Fruit fly (Drosophila melanogaster): Measurements from ENCODE around the gene CG2211.

Gene CG2211

DNA sequence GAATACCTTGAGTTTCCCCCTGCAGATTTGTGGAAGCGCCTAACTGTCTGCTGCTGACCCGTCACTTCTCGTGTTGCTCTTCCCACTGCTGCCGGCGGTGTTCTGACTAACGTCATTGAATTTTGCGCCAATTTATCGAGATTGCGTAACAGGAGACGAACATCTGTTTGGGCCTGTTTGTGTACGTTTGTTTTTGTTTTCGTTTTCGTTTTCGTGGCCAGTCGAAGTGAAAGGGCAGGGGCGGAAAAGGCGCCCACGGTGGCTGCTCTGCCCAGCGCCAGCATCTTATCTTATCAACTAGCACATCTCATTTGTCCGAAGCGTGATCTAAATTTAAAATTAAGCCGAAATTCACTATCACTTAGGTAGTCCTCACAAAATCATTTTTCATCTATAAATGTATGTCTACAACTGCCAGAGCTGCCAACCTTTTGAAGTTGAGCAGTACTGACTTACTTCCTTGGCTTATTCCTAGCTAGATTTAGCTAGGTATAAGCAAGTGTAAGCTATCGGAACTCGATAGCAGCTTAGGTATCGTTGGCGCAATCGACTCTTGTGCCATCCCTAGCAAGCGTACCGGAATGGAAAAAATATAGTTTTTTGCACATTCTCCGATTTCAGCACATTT lies 28.0 kb downstream of the CG2211 start, which contains the start of the genes Ctr9 and Nt5a (continued):
- TF ChIP-seq HmgD (GFP tag; optimal IDR thresholded peaks at IDR 0.05) (peak; percentile 41), dimm (GFP tag; IDR thresholded peaks at IDR 0.05) (no peak), Drgx (GFP tag; IDR thresholded peaks at IDR 0.05) (no peak), grau (tag; optimal IDR thresholded peaks at IDR 0.05) (peak; percentile 58), CG1024 (GFP tag; IDR thresholded peaks at IDR 0.05) (no peak), odd (GFP tag; optimal IDR thresholded peaks at IDR 0.05) (no peak), sna (GFP tag; IDR thresholded peaks at IDR 0.05; ENCODE audit: partially characterized antibody) (peak; percentile 64; the same call in 1 of the 2 replicates), Gsc (GFP tag; IDR thresholded peaks at IDR 0.05) (no peak), Myb (GFP tag; optimal IDR thresholded peaks at IDR 0.05) (peak; percentile 72), CG10959 (GFP tag; IDR thresholded peaks at IDR 0.05) (no peak), her (GFP tag; optimal IDR thresholded peaks at IDR 0.05) (peak; percentile 74), mld (GFP tag; IDR thresholded peaks at IDR 0.05; ENCODE audit: partially characterized antibody) (peak; percentile 10; the same call in 1 of the 3 replicates), fd102C (GFP tag; optimal IDR thresholded peaks at IDR 0.05) (no peak), bowl (GFP tag; IDR thresholded peaks at IDR 0.05) (no peak), Deaf1 (tag; optimal IDR thresholded peaks at IDR 0.05) (no peak), Ets97D (GFP tag; optimal IDR thresholded peaks at IDR 0.05) (peak; percentile 86), CG11247 (GFP tag; IDR thresholded peaks at IDR 0.05) (peak; percentile 67; the same call in 1 of the 2 replicates), btn (GFP tag; optimal IDR thresholded peaks at IDR 0.05) (no peak), h (optimal IDR thresholded peaks at IDR 0.05) (no peak), CG10462 (GFP tag; optimal IDR thresholded peaks at IDR 0.05) (no peak), ERR (GFP tag; optimal IDR thresholded peaks at IDR 0.05) (peak; percentile 68), maf-S (GFP tag; optimal IDR thresholded peaks at IDR 0.05) (peak; percentile 45), BtbVII (GFP tag; optimal IDR thresholded peaks at IDR 0.05) (no peak), CG11504 (tag; optimal IDR thresholded peaks at IDR 0.05) (no peak), onecut (GFP tag; IDR thresholded peaks at IDR 0.05) (no peak), ftz-f1 (GFP tag; optimal IDR thresholded peaks at IDR 0.05) (peak; percentile 33), CG32532 (GFP tag; IDR thresholded peaks at IDR 0.05) (peak; percentile 65), Dek (tag; optimal IDR thresholded peaks at IDR 0.05) (no peak), Xrp1 (GFP tag; IDR thresholded peaks at IDR 0.05) (no peak), CG42726 (GFP tag; IDR thresholded peaks at IDR 0.05; ENCODE audit: partially characterized antibody) (peak; percentile 16; the same call in 1 of the 2 replicates), da (GFP tag; optimal IDR thresholded peaks at IDR 0.05) (peak; percentile 28), usp (GFP tag; optimal IDR thresholded peaks at IDR 0.05) (no peak), run (tag; optimal IDR thresholded peaks at IDR 0.05) (no peak), CG3163 (GFP tag; optimal IDR thresholded peaks at IDR 0.05) (peak; percentile 50), CG6854 (GFP tag; optimal IDR thresholded peaks at IDR 0.05) (no peak), CG10274 (GFP tag; optimal IDR thresholded peaks at IDR 0.05) (no peak), CG9215 (GFP tag; IDR thresholded peaks at IDR 0.05) (peak; percentile 44), HLH4C (GFP tag; IDR thresholded peaks at IDR 0.05; ENCODE audit: partially characterized antibody) (peak; percentile 72), CG4707 (GFP tag; optimal IDR thresholded peaks at IDR 0.05) (no peak), CG15269 (tag; optimal IDR thresholded peaks at IDR 0.05) (no peak), CG15696 (tag; optimal IDR thresholded peaks at IDR 0.05) (no peak), CG17568 (GFP tag; optimal IDR thresholded peaks at IDR 0.05) (no peak), CG6272 (GFP tag; IDR thresholded peaks at IDR 0.05) (peak; percentile 62), CG3726 (GFP tag; IDR thresholded peaks at IDR 0.05) (no peak), Hand (GFP tag; optimal IDR thresholded peaks at IDR 0.05) (no peak), CG11398 (GFP tag; optimal IDR thresholded peaks at IDR 0.05) (peak; percentile 45), CG12391 (tag; optimal IDR thresholded peaks at IDR 0.05) (peak; percentile 61), jigr1 (GFP tag; IDR thresholded peaks at IDR 0.05) (no peak), D (optimal IDR thresholded peaks at IDR 0.05) (no peak), D (GFP tag; optimal IDR thresholded peaks at IDR 0.05) (no peak), CG11093 (GFP tag; IDR thresholded peaks at IDR 0.05) (no peak), CG6765 (GFP tag; optimal IDR thresholded peaks at IDR 0.05) (no peak)

All from whole organism, embryonic.